Fruit fly (Drosophila melanogaster) whole organism, wandering third instar larva: ENCODE data around the gene CG34325.

Experiments
- Abd-B ChIP-seq: fragments of >200 bp; optimal IDR thresholded peaks from 2 replicates; lab custom pipeline; 2017; ENCODE audit warnings: missing biosample characterization, missing genetic modification characterization
- Dfd ChIP-seq: fragments of >200 bp; optimal IDR thresholded peaks from 2 replicates; lab custom pipeline; 2017; ENCODE audit warnings: missing biosample characterization, missing genetic modification characterization
- Hnf4 ChIP-seq: fragments of 200-800 bp; sonication (Bioruptor generic); optimal IDR thresholded peaks from 2 replicates; lab custom pipeline; 2016; ENCODE audit warnings: missing biosample characterization, mild to moderate bottlenecking, missing genetic modification characterization
- Jra ChIP-seq: sonication (Bioruptor generic); optimal IDR thresholded peaks from 2 replicates; lab custom pipeline; 2016; ENCODE audit warnings: missing biosample characterization, missing genetic modification characterization
- Mio ChIP-seq: sonication (Bioruptor generic); optimal IDR thresholded peaks from 2 replicates; lab custom pipeline; 2016; ENCODE audit warnings: missing biosample characterization, missing genetic modification characterization
- Myc ChIP-seq: fragments of >200 bp; optimal IDR thresholded peaks from 2 replicates; lab custom pipeline; 2017
- Sp1 ChIP-seq: fragments of 200-800 bp; sonication (Bioruptor generic); optimal IDR thresholded peaks from 3 replicates; lab custom pipeline; 2019; ENCODE audit warnings: missing biosample characterization, mild to moderate bottlenecking, missing genetic modification characterization, moderate library complexity
- ey ChIP-seq: fragments of 200-800 bp; sonication (Bioruptor generic); optimal IDR thresholded peaks from 2 replicates; lab custom pipeline; 2016; ENCODE audit warnings: missing biosample characterization, missing genetic modification characterization
- pan ChIP-seq: fragments of >200 bp; optimal IDR thresholded peaks from 2 replicates; lab custom pipeline; 2017
- tai ChIP-seq: sonication (Bioruptor generic); optimal IDR thresholded peaks from 2 replicates; lab custom pipeline; 2016; ENCODE audit warnings: missing biosample characterization, missing genetic modification characterization
- usp ChIP-seq: fragments of >200 bp; optimal IDR thresholded peaks from 2 replicates; lab custom pipeline; 2017; ENCODE audit warnings: missing biosample characterization, missing genetic modification characterization
- woc ChIP-seq: sonication (Bioruptor generic); optimal IDR thresholded peaks from 2 replicates; lab custom pipeline; 2016; ENCODE audit warnings: missing biosample characterization, mild to moderate bottlenecking, missing genetic modification characterization

DNA sequence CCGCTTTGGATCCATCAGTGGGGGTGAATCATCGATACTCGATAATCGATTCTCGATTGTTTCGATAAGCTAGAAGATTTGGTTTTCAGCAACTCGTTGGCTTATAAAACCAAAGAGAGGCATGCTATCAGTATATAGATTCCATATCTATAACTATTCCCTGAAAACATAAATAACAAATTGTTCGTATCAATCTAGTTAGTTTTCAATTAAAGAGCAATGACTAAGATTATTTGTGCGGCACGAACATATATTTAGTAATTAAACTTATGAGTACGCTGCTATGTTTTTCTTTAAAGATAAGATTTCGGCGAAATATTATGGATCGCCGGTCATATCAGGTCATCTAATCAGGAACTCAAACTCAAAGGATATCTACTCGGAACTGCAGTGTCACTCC, 46.7 kb downstream of the CG34325 start:
- TF ChIP-seq Mio (GFP tag; lab: Kevin White, UChicago) (no peak), Hnf4 (no peak), pan (lab: Kevin White, UChicago) (no peak), Abd-B (GFP tag; lab: Kevin White, UChicago) (no peak), usp (GFP tag; lab: Kevin White, UChicago) (no peak), Dfd (GFP tag; lab: Kevin White, UChicago) (no peak), tai (GFP tag; lab: Kevin White, UChicago) (no peak), Sp1 (GFP tag; lab: Kevin White, UChicago) (no peak), woc (no peak), Myc (no peak), ey (GFP tag; lab: Kevin White, UChicago) (no peak), Jra (GFP tag; lab: Kevin White, UChicago) (no peak)
